Fruit fly (Drosophila melanogaster) whole organism: ENCODE data around the gene neb.

Experiments used
- CG8478 ChIP-seq: fragments of >200 bp; optimal IDR thresholded peaks from 2 replicates; lab custom pipeline; 2018; ENCODE audit warnings: inconsistent platforms
- Dll ChIP-seq: fragments of >200 bp; optimal IDR thresholded peaks from 2 replicates; lab custom pipeline; 2017
- EcR ChIP-seq, 2 experiments: fragments of >200 bp; optimal IDR thresholded peaks; 2 replicates each; lab custom pipeline; 2017; ENCODE audit warnings: missing biosample characterization in 2 of 2, missing genetic modification characterization in 2 of 2, missing genetic modification reagents in 2 of 2

DNA sequence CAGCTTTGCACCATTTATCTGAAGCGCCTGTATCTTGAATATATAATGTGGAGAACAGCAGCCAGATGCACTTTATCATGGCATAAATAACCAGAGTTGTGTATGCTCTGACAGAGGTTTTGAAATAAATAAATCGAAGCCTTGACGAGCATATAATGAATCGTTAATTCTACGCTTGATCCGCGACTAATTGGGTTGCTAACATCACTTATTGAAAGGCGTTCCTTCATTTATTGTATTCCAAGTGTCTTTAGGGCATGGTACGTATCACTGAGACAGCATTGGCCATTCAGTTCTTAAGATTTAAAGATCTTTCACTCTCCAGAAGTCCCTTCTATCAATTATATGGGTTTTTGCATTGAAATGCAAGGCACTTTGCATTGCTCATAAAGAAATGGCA, 59.3 kb downstream of the neb start, which contains the start of gene CG10651:
- no peak for TF ChIP-seq CG8478 (lab: Kevin White, UChicago)
- no peak for TF ChIP-seq Dll (lab: Kevin White, UChicago)
- TF ChIP-seq EcR (GFP tag; optimal IDR thresholded peaks at IDR 0.05; lab: Kevin White, UChicago): no peak
